Worm (Caenorhabditis elegans) whole organism, mixed stage, embryonic: ENCODE data around the gene cdc-48.1.

Experiments used
- M03D4.4 ChIP-seq: sonication (generic microtip); optimal IDR thresholded peaks from 2 replicates; lab custom pipeline; 2017; ENCODE audit warnings: mild to moderate bottlenecking, missing genetic modification characterization, missing compliant biosample characterization
- bed-3 ChIP-seq: fragments of 200-800 bp; sonication (Bioruptor generic); optimal IDR thresholded peaks from 3 replicates; lab custom pipeline; 2018; ENCODE audit warnings: mild to moderate bottlenecking, missing genetic modification characterization, moderate library complexity, missing compliant biosample characterization
- blmp-1 ChIP-seq: fragments of 150-350 bp; optimal IDR thresholded peaks from 2 replicates; lab custom pipeline; 2014; ENCODE audit warnings: missing biosample characterization, missing genetic modification characterization
- ceh-39 ChIP-seq: fragments of 150-350 bp; optimal IDR thresholded peaks from 2 replicates; lab custom pipeline; 2014; ENCODE audit warnings: missing biosample characterization, missing genetic modification characterization
- ceh-43 ChIP-seq: fragments of 200-800 bp; sonication (Bioruptor generic); optimal IDR thresholded peaks from 2 replicates; lab custom pipeline; 2018; ENCODE audit warnings: mild to moderate bottlenecking, missing genetic modification characterization, moderate library complexity, missing compliant biosample characterization
- ceh-83 ChIP-seq: fragments of 200-800 bp; sonication (Bioruptor generic); optimal IDR thresholded peaks from 2 replicates; lab custom pipeline; 2018; ENCODE audit warnings: mild to moderate bottlenecking, missing genetic modification characterization, missing compliant biosample characterization
- ces-1 ChIP-seq: fragments of 150-350 bp; optimal IDR thresholded peaks from 2 replicates; lab custom pipeline; 2014; ENCODE audit warnings: missing biosample characterization, missing genetic modification reagents, missing genetic modification characterization
- cnd-1 ChIP-seq: fragments of 200-800 bp; sonication (Bioruptor generic); optimal IDR thresholded peaks from 2 replicates; lab custom pipeline; 2018; ENCODE audit warnings: mild to moderate bottlenecking, missing genetic modification characterization, missing compliant biosample characterization
- drap-1 ChIP-seq: fragments of 200-800 bp; sonication (Bioruptor generic); optimal IDR thresholded peaks from 3 replicates; lab custom pipeline; 2018; ENCODE audit warnings: mild to moderate bottlenecking, missing genetic modification characterization, missing compliant biosample characterization
- elt-1 ChIP-seq: sonication (generic microtip); optimal IDR thresholded peaks from 2 replicates; lab custom pipeline; 2017; ENCODE audit warnings: missing genetic modification characterization, mild to moderate bottlenecking, missing compliant biosample characterization, antibody characterized with exemption, moderate library complexity, borderline replicate concordance; ENCODE audit not compliant: insufficient read depth
- elt-3 ChIP-seq: fragments of 150-350 bp; optimal IDR thresholded peaks from 2 replicates; lab custom pipeline; 2014; ENCODE audit warnings: missing biosample characterization, missing genetic modification characterization
- flh-1 ChIP-seq: fragments of 200-800 bp; sonication (Bioruptor generic); optimal IDR thresholded peaks from 2 replicates; lab custom pipeline; 2018; ENCODE audit warnings: mild to moderate bottlenecking, missing genetic modification characterization, moderate library complexity, missing compliant biosample characterization
- ham-2 ChIP-seq: fragments of 200-800 bp; sonication (Bioruptor generic); optimal IDR thresholded peaks from 2 replicates; lab custom pipeline; 2018; ENCODE audit warnings: mild to moderate bottlenecking, missing genetic modification characterization, missing compliant biosample characterization
- hlh-1 ChIP-seq: fragments of 150-350 bp; optimal IDR thresholded peaks from 2 replicates; lab custom pipeline; 2014; ENCODE audit warnings: missing biosample characterization, missing genetic modification reagents, missing genetic modification characterization
- lin-13 ChIP-seq: fragments of 150-350 bp; optimal IDR thresholded peaks from 2 replicates; lab custom pipeline; 2014; ENCODE audit warnings: missing biosample characterization, missing genetic modification characterization
- lin-32 ChIP-seq: fragments of 200-800 bp; sonication (Bioruptor generic); optimal IDR thresholded peaks from 2 replicates; lab custom pipeline; 2018; ENCODE audit warnings: mild to moderate bottlenecking, missing genetic modification characterization, missing compliant biosample characterization
- lsy-2 ChIP-seq: fragments of 150-350 bp; optimal IDR thresholded peaks from 2 replicates; lab custom pipeline; 2014; ENCODE audit warnings: missing biosample characterization, missing genetic modification characterization
- mab-5 ChIP-seq: fragments of 150-350 bp; optimal IDR thresholded peaks from 2 replicates; lab custom pipeline; 2014; ENCODE audit warnings: missing biosample characterization, missing genetic modification characterization
- mls-2 ChIP-seq: sonication (generic microtip); optimal IDR thresholded peaks from 2 replicates; lab custom pipeline; 2016; ENCODE audit warnings: mild to moderate bottlenecking, missing genetic modification characterization, moderate library complexity, missing compliant biosample characterization
- nhr-12 ChIP-seq: fragments of 150-350 bp; optimal IDR thresholded peaks from 2 replicates; lab custom pipeline; 2014; ENCODE audit warnings: missing biosample characterization, missing genetic modification characterization
- nhr-237 ChIP-seq: fragments of 150-350 bp; optimal IDR thresholded peaks from 2 replicates; lab custom pipeline; 2014; ENCODE audit warnings: missing biosample characterization, missing genetic modification characterization
- nhr-28 ChIP-seq: fragments of 150-350 bp; optimal IDR thresholded peaks from 2 replicates; lab custom pipeline; 2014; ENCODE audit warnings: missing biosample characterization, missing genetic modification characterization
- nhr-76 ChIP-seq: sonication (generic microtip); optimal IDR thresholded peaks from 2 replicates; lab custom pipeline; 2017; ENCODE audit warnings: missing biosample characterization, missing genetic modification characterization
- pha-4 ChIP-seq: fragments of 150-350 bp; optimal IDR thresholded peaks from 2 replicates; lab custom pipeline; 2018; ENCODE audit warnings: missing biosample characterization, missing genetic modification reagents, missing genetic modification characterization
- sem-2 ChIP-seq: fragments of 200-800 bp; sonication (Bioruptor generic); optimal IDR thresholded peaks from 2 replicates; lab custom pipeline; 2018; ENCODE audit warnings: mild to moderate bottlenecking, missing genetic modification characterization, missing compliant biosample characterization
- sptf-1 ChIP-seq: sonication (generic microtip); optimal IDR thresholded peaks from 2 replicates; lab custom pipeline; 2017; ENCODE audit warnings: mild to moderate bottlenecking, missing genetic modification characterization, moderate library complexity, missing compliant biosample characterization
- tbx-8 ChIP-seq: fragments of 200-800 bp; sonication (Bioruptor generic); optimal IDR thresholded peaks from 2 replicates; lab custom pipeline; 2018; ENCODE audit warnings: mild to moderate bottlenecking, missing genetic modification characterization, moderate library complexity, missing compliant biosample characterization
- unc-120 ChIP-seq: sonication (generic microtip); optimal IDR thresholded peaks from 2 replicates; lab custom pipeline; 2017; ENCODE audit warnings: missing genetic modification characterization, missing compliant biosample characterization; ENCODE audit not compliant: poor library complexity, severe bottlenecking
- unc-39 ChIP-seq: fragments of 150-350 bp; optimal IDR thresholded peaks from 2 replicates; lab custom pipeline; 2014; ENCODE audit warnings: missing biosample characterization, missing genetic modification characterization
- unc-62 ChIP-seq: fragments of 150-350 bp; optimal IDR thresholded peaks from 2 replicates; lab custom pipeline; 2014; ENCODE audit warnings: missing biosample characterization, missing genetic modification reagents, missing genetic modification characterization
- zip-8 ChIP-seq: fragments of 150-350 bp; optimal IDR thresholded peaks from 2 replicates; lab custom pipeline; 2014; ENCODE audit warnings: missing biosample characterization, missing genetic modification characterization
- ztf-11 ChIP-seq: fragments of 150-350 bp; optimal IDR thresholded peaks from 2 replicates; lab custom pipeline; 2014; ENCODE audit warnings: missing biosample characterization, missing genetic modification characterization

Gene cdc-48.1

ce11 chrII:10587742-10588141 is 24.5 kb upstream of the cdc-48.1 start, which contains the start of gene crn-3:
Gene crn-3, plus strand, starts transcription at chrII:10588042.
- TF ChIP-seq lin-32 (GFP tag; lab: Kevin White, UChicago) (no peak), pha-4 (tag; lab: Kevin White, UChicago) (no peak), elt-1 (tag; lab: Kevin White, UChicago) (no peak), lin-13 (tag; lab: Kevin White, UChicago) (no peak), blmp-1 (tag; lab: Kevin White, UChicago) (no peak), nhr-28 (tag; lab: Kevin White, UChicago) (no peak), unc-62 (GFP tag; lab: Kevin White, UChicago) (no peak), ceh-83 (GFP tag; lab: Kevin White, UChicago) (no peak), ceh-43 (no peak), sem-2 (GFP tag; lab: Kevin White, UChicago) (no peak), mls-2 (no peak), mab-5 (tag; lab: Kevin White, UChicago) (no peak), sptf-1 (no peak), zip-8 (no peak), ceh-39 (no peak), tbx-8 (no peak), nhr-237 (tag; lab: Kevin White, UChicago) (no peak), bed-3 (no peak), ztf-11 (tag; lab: Kevin White, UChicago) (no peak)

- no peak for TF ChIP-seq M03D4.4 (tag; lab: Kevin White, UChicago)
- no peak for TF ChIP-seq elt-3
- no peak for TF ChIP-seq zip-8
- TF ChIP-seq tbx-8 = no peak
- TF ChIP-seq nhr-237 (tag; lab: Kevin White, UChicago) = no peak
- no peak for TF ChIP-seq nhr-28 (tag; lab: Kevin White, UChicago)
- TF ChIP-seq mls-2 = no peak
- no peak for TF ChIP-seq nhr-12 (tag; lab: Kevin White, UChicago)
- TF ChIP-seq lin-32 (GFP tag; lab: Kevin White, UChicago) = no peak
- TF ChIP-seq lin-13 (tag; lab: Kevin White, UChicago) = no peak
- TF ChIP-seq ceh-39 = no peak
- TF ChIP-seq drap-1 (GFP tag; lab: Kevin White, UChicago) = no peak
- no peak for TF ChIP-seq bed-3
- TF ChIP-seq cnd-1 (tag; lab: Kevin White, UChicago) = no peak
- no peak for TF ChIP-seq sem-2 (GFP tag; lab: Kevin White, UChicago)
- no peak for TF ChIP-seq mab-5 (tag; lab: Kevin White, UChicago)
Measured at ce11 chrII:10584036-10584435, 20.8 kb upstream of the cdc-48.1 start, which contains the start of gene algn-9. Gene algn-9, plus strand, starts transcription at chrII:10584336.

ce11 chrII:10582318-10582717 is 19.1 kb upstream of the cdc-48.1 start, which contains the start of gene mrps-22:
Gene mrps-22, plus strand, starts transcription at chrII:10582618.
- TF ChIP-seq ham-2 (no peak), nhr-12 (tag; lab: Kevin White, UChicago) (no peak), pha-4 (tag; lab: Kevin White, UChicago) (no peak), drap-1 (GFP tag; lab: Kevin White, UChicago) (no peak), unc-120 (no peak)

DNA sequence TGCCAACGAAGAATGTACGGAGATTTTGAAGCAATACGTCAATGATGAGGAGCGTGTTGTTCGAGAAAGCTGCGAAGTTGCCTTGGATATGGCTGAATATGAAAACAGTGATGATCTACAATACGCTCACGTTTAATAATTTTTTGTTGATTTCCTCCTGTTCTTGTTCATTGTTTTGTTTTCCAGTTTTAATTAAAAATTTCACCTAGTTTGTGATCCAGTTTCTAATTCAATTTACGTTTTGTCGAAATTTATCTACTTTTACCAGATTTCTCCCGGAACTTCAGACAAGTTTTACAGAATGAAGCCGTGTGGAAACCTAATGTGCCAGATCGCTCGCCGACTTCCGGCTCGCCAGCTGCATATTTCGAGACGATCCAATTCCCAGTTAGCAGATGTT is 17.6 kb upstream of the cdc-48.1 start, which contains the start of gene dap-3:
TSS of gene dap-3 (plus strand) at position 301 of the 400 bp plus-strand sequence.
- TF ChIP-seq nhr-76 (no peak), lin-32 (GFP tag; lab: Kevin White, UChicago) (no peak), mab-5 (tag; lab: Kevin White, UChicago) (no peak), unc-39 (no peak), sem-2 (GFP tag; lab: Kevin White, UChicago) (no peak), hlh-1 (tag; lab: Kevin White, UChicago) (no peak), nhr-12 (tag; lab: Kevin White, UChicago) (no peak), ham-2 (no peak), lin-13 (tag; lab: Kevin White, UChicago) (no peak), ztf-11 (tag; lab: Kevin White, UChicago) (no peak), blmp-1 (tag; lab: Kevin White, UChicago) (no peak), tbx-8 (no peak), mls-2 (no peak), cnd-1 (tag; lab: Kevin White, UChicago) (no peak), elt-3 (no peak), zip-8 (no peak), flh-1 (no peak), drap-1 (GFP tag; lab: Kevin White, UChicago) (no peak), unc-62 (GFP tag; lab: Kevin White, UChicago) (no peak), nhr-237 (tag; lab: Kevin White, UChicago) (no peak)

DNA sequence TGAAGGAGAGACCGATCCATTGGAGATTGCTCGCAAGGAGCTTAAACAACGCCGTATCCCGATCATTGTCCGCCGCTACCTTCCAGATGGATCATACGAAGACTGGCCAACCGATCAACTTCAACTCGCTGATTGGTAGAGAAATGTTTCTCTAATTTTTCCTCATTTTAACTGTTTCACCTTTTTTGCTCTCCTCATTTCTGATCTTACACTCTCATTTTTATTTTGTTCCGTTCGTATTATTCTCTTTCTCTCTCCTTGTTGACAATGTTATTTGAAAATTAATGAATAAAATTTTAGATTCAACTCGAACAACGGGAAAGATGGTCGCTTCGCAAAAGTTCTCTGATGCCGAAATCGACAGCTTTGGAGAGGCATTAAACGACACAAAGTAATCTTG is 16.4 kb upstream of the cdc-48.1 start, which contains the start of gene dohh-1:
TSS of gene dohh-1 (plus strand) at position 301 of the 400 bp plus-strand sequence.
- TF ChIP-seq tbx-8 (no peak), ces-1 (GFP tag; lab: Kevin White, UChicago) (no peak), ceh-43 (no peak), bed-3 (no peak), sptf-1 (no peak), pha-4 (tag; lab: Kevin White, UChicago) (no peak), nhr-76 (no peak), M03D4.4 (tag; lab: Kevin White, UChicago) (no peak), unc-39 (no peak), lsy-2 (no peak), elt-1 (tag; lab: Kevin White, UChicago) (no peak), cnd-1 (tag; lab: Kevin White, UChicago) (no peak), unc-62 (GFP tag; lab: Kevin White, UChicago) (no peak), ztf-11 (tag; lab: Kevin White, UChicago) (no peak), drap-1 (GFP tag; lab: Kevin White, UChicago) (no peak), flh-1 (no peak), elt-3 (no peak)
